Worm (Caenorhabditis elegans) whole organism, L3 larva: ENCODE data around the gene nhr-167.
A peak's percentile ranks its signal among the peaks of the same experiment; 100 is the strongest.

Source experiments
- R02D3.7 ChIP-seq: fragments of 150-350 bp; optimal IDR thresholded peaks from 2 replicates; lab custom pipeline; 2014; ENCODE audit warnings: missing biosample characterization, missing genetic modification characterization
- aly-2 ChIP-seq: fragments of 150-350 bp; optimal IDR thresholded peaks from 2 replicates; lab custom pipeline; 2014; ENCODE audit warnings: missing biosample characterization, missing genetic modification characterization
- ama-1 ChIP-seq: fragments of 150-350 bp; optimal IDR thresholded peaks from 2 replicates; lab custom pipeline; 2018
- ceh-16 ChIP-seq: sonication (generic microtip); optimal IDR thresholded peaks from 2 replicates; lab custom pipeline; 2017; ENCODE audit warnings: missing biosample characterization, missing genetic modification characterization
- ceh-9 ChIP-seq: sonication (generic microtip); optimal IDR thresholded peaks from 2 replicates; lab custom pipeline; 2018; ENCODE audit warnings: missing biosample characterization, missing genetic modification characterization
- daf-12 ChIP-seq: fragments of 150-350 bp; optimal IDR thresholded peaks from 2 replicates; lab custom pipeline; 2014; ENCODE audit warnings: missing biosample characterization, missing genetic modification reagents, missing genetic modification characterization
- egl-27 ChIP-seq: sonication (generic microtip); optimal IDR thresholded peaks from 4 replicates; lab custom pipeline; 2017; ENCODE audit warnings: missing biosample characterization, missing genetic modification reagents, missing genetic modification characterization
- elt-1 ChIP-seq: fragments of 150-350 bp; optimal IDR thresholded peaks from 2 replicates; lab custom pipeline; 2014; ENCODE audit warnings: missing biosample characterization, missing genetic modification characterization
- elt-2 ChIP-seq: sonication (generic microtip); optimal IDR thresholded peaks from 2 replicates; lab custom pipeline; 2016; ENCODE audit warnings: missing genetic modification reagents, mild to moderate bottlenecking, missing genetic modification characterization, missing compliant biosample characterization
- eor-1 ChIP-seq, 2 experiments: fragments of 150-350 bp; optimal IDR thresholded peaks; 2 replicates each; lab custom pipeline; 2014 to 2018; ENCODE audit warnings: missing biosample characterization in 2 of 2, missing genetic modification characterization in 2 of 2
- fkh-10 ChIP-seq: sonication (generic microtip); optimal IDR thresholded peaks from 2 replicates; lab custom pipeline; 2017; ENCODE audit warnings: missing biosample characterization, missing genetic modification reagents, missing genetic modification characterization
- fkh-2 ChIP-seq: fragments of 150-350 bp; optimal IDR thresholded peaks from 2 replicates; lab custom pipeline; 2014; ENCODE audit warnings: missing biosample characterization, missing genetic modification reagents, missing genetic modification characterization
- hmg-11 ChIP-seq: sonication (generic microtip); optimal IDR thresholded peaks from 2 replicates; lab custom pipeline; 2016; ENCODE audit warnings: missing genetic modification characterization, missing compliant biosample characterization
- jun-1 ChIP-seq: fragments of 150-350 bp; optimal IDR thresholded peaks from 2 replicates; lab custom pipeline; 2014; ENCODE audit warnings: missing biosample characterization, missing genetic modification reagents, missing genetic modification characterization
- lin-15B ChIP-seq: fragments of 150-350 bp; optimal IDR thresholded peaks from 2 replicates; lab custom pipeline; 2014; ENCODE audit warnings: missing biosample characterization, missing genetic modification characterization
- lin-39 ChIP-seq: fragments of 150-350 bp; optimal IDR thresholded peaks from 2 replicates; lab custom pipeline; 2018; ENCODE audit warnings: missing biosample characterization, missing genetic modification reagents, missing genetic modification characterization
- nfya-1 ChIP-seq: sonication (generic microtip); optimal IDR thresholded peaks from 2 replicates; lab custom pipeline; 2017; ENCODE audit warnings: missing genetic modification characterization, mild to moderate bottlenecking, missing compliant biosample characterization, antibody characterized with exemption, moderate library complexity; ENCODE audit not compliant: insufficient read depth
- nhr-11 ChIP-seq: fragments of 150-350 bp; optimal IDR thresholded peaks from 2 replicates; lab custom pipeline; 2014; ENCODE audit warnings: missing biosample characterization, missing genetic modification characterization
- nhr-25 ChIP-seq: sonication (generic microtip); optimal IDR thresholded peaks from 2 replicates; lab custom pipeline; 2017; ENCODE audit warnings: missing biosample characterization, missing genetic modification characterization
- nhr-28 ChIP-seq: fragments of 150-350 bp; optimal IDR thresholded peaks from 2 replicates; lab custom pipeline; 2014; ENCODE audit warnings: missing biosample characterization, missing genetic modification characterization
- nhr-43 ChIP-seq: sonication (generic microtip); optimal IDR thresholded peaks from 2 replicates; lab custom pipeline; 2016; ENCODE audit warnings: mild to moderate bottlenecking, missing genetic modification characterization, missing compliant biosample characterization; ENCODE audit not compliant: poor library complexity, severe bottlenecking
- nhr-76 ChIP-seq: fragments of 150-350 bp; sonication (generic microtip); optimal IDR thresholded peaks from 5 replicates; lab custom pipeline; 2014; ENCODE audit warnings: missing biosample characterization, missing genetic modification characterization
- nhr-77 ChIP-seq: fragments of 150-350 bp; optimal IDR thresholded peaks from 2 replicates; lab custom pipeline; 2014; ENCODE audit warnings: missing biosample characterization, missing genetic modification characterization
- pha-4 ChIP-seq: fragments of 150-350 bp; optimal IDR thresholded peaks from 2 replicates; lab custom pipeline; 2014; ENCODE audit warnings: missing biosample characterization, missing genetic modification reagents, missing genetic modification characterization
- pqm-1 ChIP-seq: fragments of 150-350 bp; optimal IDR thresholded peaks from 2 replicates; lab custom pipeline; 2017; ENCODE audit warnings: missing biosample characterization, missing genetic modification characterization, inconsistent platforms
- skn-1 ChIP-seq: fragments of 150-350 bp; optimal IDR thresholded peaks from 2 replicates; lab custom pipeline; 2014; ENCODE audit warnings: missing biosample characterization, missing genetic modification characterization
- snpc-4 ChIP-seq: fragments of 150-350 bp; optimal IDR thresholded peaks from 2 replicates; lab custom pipeline; 2014; ENCODE audit warnings: missing biosample characterization, missing genetic modification characterization
- tbx-2 ChIP-seq: sonication (generic microtip); optimal IDR thresholded peaks from 2 replicates; lab custom pipeline; 2016; ENCODE audit warnings: mild to moderate bottlenecking, missing genetic modification characterization, missing compliant biosample characterization
- unc-62 ChIP-seq: fragments of 150-350 bp; sonication (generic microtip); optimal IDR thresholded peaks from 4 replicates; lab custom pipeline; 2014; ENCODE audit warnings: missing biosample characterization, missing genetic modification reagents, missing genetic modification characterization
- ztf-4 ChIP-seq: fragments of 150-350 bp; optimal IDR thresholded peaks from 2 replicates; lab custom pipeline; 2014; ENCODE audit warnings: missing biosample characterization, missing genetic modification characterization

nhr-167 gene

ce11 chrX:12001600-12001999 is 19.7 kb upstream of the nhr-167 start:
- TF ChIP-seq lin-39 (tag; lab: Kevin White, UChicago) (no peak), pqm-1 (peak; percentile 2), elt-2 (tag; lab: Kevin White, UChicago) (peak; percentile 67)

ce11 chrX:11999573-11999972 is 17.7 kb upstream of the nhr-167 start:
- TF ChIP-seq nhr-28 (no peak), elt-2 (tag; lab: Kevin White, UChicago) (peak; percentile 45), ztf-4 (tag; lab: Kevin White, UChicago) (no peak), nhr-76 (no peak), pqm-1 (peak; percentile 36), hmg-11 (tag; lab: Kevin White, UChicago) (no peak), nhr-77 (no peak), nhr-11 (tag; lab: Kevin White, UChicago) (no peak), unc-62 (no peak)

DNA sequence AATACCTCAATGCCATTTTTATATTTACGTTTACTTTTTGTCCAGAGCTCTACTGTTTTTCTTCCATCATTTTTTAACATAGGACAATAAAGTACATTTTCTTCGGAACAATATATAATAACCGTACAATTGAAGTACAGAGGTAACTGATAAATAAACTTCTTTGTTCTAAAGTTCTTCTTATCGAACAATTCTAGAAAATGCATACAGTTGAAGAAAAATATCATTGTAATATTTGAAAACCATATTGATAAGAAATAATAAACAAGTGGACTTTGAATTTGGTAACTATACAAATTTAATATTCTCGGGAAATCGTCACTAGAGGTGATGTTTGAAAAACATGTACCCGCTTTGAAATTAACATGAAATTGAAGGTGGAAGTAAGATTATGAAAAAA is 14.7 kb upstream of the nhr-167 start:
- no peak for TF ChIP-seq ama-1
- peak; percentile 42 for TF ChIP-seq pha-4
- peak; percentile 66 for TF ChIP-seq pqm-1
- no peak for TF ChIP-seq skn-1
- TF ChIP-seq elt-2 (tag; lab: Kevin White, UChicago), result peak; percentile 32
- TF ChIP-seq, all 47 proteins: peak for 3

- TF ChIP-seq fkh-10 (no peak), nhr-76 (no peak), nhr-28 (no peak), ceh-9 (tag; lab: Kevin White, UChicago) (no peak), jun-1 (no peak), fkh-2 (tag; lab: Kevin White, UChicago) (no peak), lin-15B (tag; lab: Kevin White, UChicago) (no peak), ceh-16 (no peak), nhr-25 (tag; lab: Kevin White, UChicago) (no peak), nhr-43 (tag; lab: Kevin White, UChicago) (no peak)
Measured at ce11 chrX:11994484-11994883, 12.6 kb upstream of the nhr-167 start, which contains the start of gene C49F5.7. C49F5.7 (plus strand) TSS chrX:11994784.

DNA sequence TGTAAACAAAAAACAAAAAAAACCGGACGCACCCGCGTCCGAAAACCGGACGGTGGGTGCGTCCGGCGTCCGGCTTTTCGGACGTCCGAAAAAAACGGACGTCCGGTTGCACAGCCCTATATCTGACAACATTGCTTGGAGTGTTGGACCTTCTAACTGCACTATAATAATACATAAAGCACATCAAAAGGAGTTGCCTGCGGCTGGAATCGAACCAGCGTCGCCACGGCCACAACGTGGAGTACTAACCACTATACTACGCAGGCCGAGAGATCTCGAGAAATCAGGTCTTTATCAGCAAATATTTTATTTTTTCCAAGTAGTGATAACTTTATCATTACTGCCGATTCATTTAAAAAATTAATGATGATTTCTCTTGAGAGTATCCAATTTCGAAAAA is 11.4 kb upstream of the nhr-167 start:
- TF ChIP-seq ceh-16 (no peak), tbx-2 (tag; lab: Kevin White, UChicago) (no peak), elt-2 (tag; lab: Kevin White, UChicago) (peak; percentile 12), nfya-1 (tag; lab: Kevin White, UChicago) (no peak)
- TF ChIP-seq, all 47 proteins: peak for 1

DNA sequence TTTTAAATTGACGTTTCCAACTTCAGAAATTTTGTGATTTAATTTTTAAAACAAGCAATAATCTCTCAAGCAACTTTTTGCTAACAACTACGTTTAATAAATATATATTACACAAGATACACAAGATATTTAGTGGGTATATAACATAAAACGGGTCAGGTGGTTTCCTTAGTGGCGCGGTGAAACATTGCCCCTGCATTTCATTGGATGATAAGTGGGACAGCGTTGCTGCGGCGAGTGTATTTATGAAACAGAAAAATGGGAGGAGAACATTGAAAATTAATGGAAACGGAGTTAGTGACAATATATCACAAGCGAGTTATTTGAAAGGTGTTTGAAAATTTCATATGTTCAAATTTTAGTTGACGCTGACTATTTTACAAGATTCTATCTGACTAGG is 10.9 kb upstream of the nhr-167 start:
- no peak for TF ChIP-seq eor-1 (tag; optimal IDR thresholded peaks at IDR 0.05; lab: Kevin White, UChicago)
- TF ChIP-seq nfya-1 (tag; lab: Kevin White, UChicago), result peak; percentile 47
- TF ChIP-seq elt-1 (tag; lab: Kevin White, UChicago), result no peak
- TF ChIP-seq, all 47 proteins: peak for 1

- TF ChIP-seq lin-39 (tag; lab: Kevin White, UChicago), result no peak
- TF ChIP-seq hmg-11 (tag; lab: Kevin White, UChicago), result no peak
- TF ChIP-seq aly-2 (tag; lab: Kevin White, UChicago), result no peak
- TF ChIP-seq R02D3.7, result no peak
- no peak for TF ChIP-seq snpc-4 (tag; lab: Kevin White, UChicago)
- TF ChIP-seq nfya-1 (tag; lab: Kevin White, UChicago), result no peak
- TF ChIP-seq egl-27 (tag; lab: Kevin White, UChicago), result no peak
- TF ChIP-seq ama-1, result no peak
- TF ChIP-seq pha-4, result no peak
- TF ChIP-seq unc-62, result no peak
- no peak for TF ChIP-seq daf-12 (tag; lab: Kevin White, UChicago)
- TF ChIP-seq nhr-11 (tag; lab: Kevin White, UChicago), result no peak
Measured at ce11 chrX:11992246-11992645, 10.4 kb upstream of the nhr-167 start.
